Worm (Caenorhabditis elegans) whole organism, L1 larva: ENCODE results near the gene M199.8.

Source experiments
- C34B4.2 ChIP-seq: sonication (generic microtip); optimal IDR thresholded peaks from 2 replicates; lab custom pipeline; 2017; ENCODE audit warnings: mild to moderate bottlenecking, missing genetic modification characterization, missing compliant biosample characterization
- F16B12.6 ChIP-seq: fragments of 150-350 bp; optimal IDR thresholded peaks from 2 replicates; lab custom pipeline; 2014; ENCODE audit warnings: missing biosample characterization, missing genetic modification characterization
- aha-1 ChIP-seq: fragments of 150-350 bp; optimal IDR thresholded peaks from 2 replicates; lab custom pipeline; 2014; ENCODE audit warnings: missing biosample characterization, missing genetic modification characterization
- alr-1 ChIP-seq: fragments of 200-800 bp; sonication (Bioruptor generic); optimal IDR thresholded peaks from 2 replicates; lab custom pipeline; 2018; ENCODE audit warnings: borderline replicate concordance, mild to moderate bottlenecking, missing genetic modification characterization, missing compliant biosample characterization
- ama-1 ChIP-seq: fragments of 150-350 bp; optimal IDR thresholded peaks from 2 replicates; lab custom pipeline; 2014
- ceh-63 ChIP-seq: fragments of 200-800 bp; sonication (Bioruptor generic); optimal IDR thresholded peaks from 2 replicates; lab custom pipeline; 2018; ENCODE audit warnings: mild to moderate bottlenecking, missing genetic modification characterization, missing compliant biosample characterization
- ceh-8 ChIP-seq: fragments of 200-800 bp; sonication (Bioruptor generic); optimal IDR thresholded peaks from 2 replicates; lab custom pipeline; 2018; ENCODE audit warnings: mild to moderate bottlenecking, missing genetic modification characterization, moderate library complexity, missing compliant biosample characterization
- ceh-82 ChIP-seq, 3 experiments: fragments of 150-350 bp in 1 of 3; sonication (generic microtip) in 2 of 3; optimal IDR thresholded peaks; 2 replicates each; lab custom pipeline; 2014 to 2017; ENCODE audit warnings: missing biosample characterization in 3 of 3, missing genetic modification characterization in 3 of 3
- ces-1 ChIP-seq: fragments of 150-350 bp; optimal IDR thresholded peaks from 2 replicates; lab custom pipeline; 2014; ENCODE audit warnings: missing biosample characterization, missing genetic modification reagents, missing genetic modification characterization
- efl-1 ChIP-seq, 4 experiments: fragments of 150-350 bp; optimal IDR thresholded peaks in 3 of 4; peaks in 1 of 4; 1 replicate in 1 of 4; 2 replicates in 3 of 4; lab custom pipeline; 2014; ENCODE audit warnings: missing biosample characterization in 2 of 4, missing genetic modification characterization in 2 of 4, missing genetic modification reagents in 2 of 4
- efl-3 ChIP-seq: fragments of 200-800 bp; sonication (Bioruptor generic); optimal IDR thresholded peaks from 2 replicates; lab custom pipeline; 2018; ENCODE audit warnings: mild to moderate bottlenecking, missing genetic modification characterization, missing compliant biosample characterization
- egl-27 ChIP-seq, 2 experiments: fragments of 150-350 bp in 1 of 2; sonication (generic microtip); optimal IDR thresholded peaks; 3 replicates each; lab custom pipeline; 2017 to 2018; ENCODE audit warnings: missing biosample characterization in 2 of 2, missing genetic modification characterization in 2 of 2, missing genetic modification reagents in 2 of 2
- ets-5 ChIP-seq: fragments of 200-800 bp; sonication (Bioruptor generic); IDR thresholded peaks from 2 replicates; pipeline ENCODE4 v1.3.6; 2022; ENCODE audit warnings: missing genetic modification characterization, missing compliant biosample characterization
- fkh-4 ChIP-seq: sonication (generic microtip); optimal IDR thresholded peaks from 2 replicates; lab custom pipeline; 2016; ENCODE audit warnings: missing compliant biosample characterization, missing genetic modification characterization, borderline replicate concordance
- fos-1 ChIP-seq: fragments of 150-350 bp; optimal IDR thresholded peaks from 2 replicates; lab custom pipeline; 2014; ENCODE audit warnings: missing biosample characterization, missing genetic modification characterization
- grh-1 ChIP-seq: fragments of 200-800 bp; sonication (Bioruptor generic); IDR thresholded peaks from 2 replicates; pipeline ENCODE4 v1.3.6; 2022; ENCODE audit warnings: missing genetic modification reagents, missing genetic modification characterization, missing compliant biosample characterization
- hlh-17 ChIP-seq: fragments of 200-800 bp; sonication (Bioruptor generic); optimal IDR thresholded peaks from 2 replicates; lab custom pipeline; 2018; ENCODE audit warnings: missing genetic modification characterization, mild to moderate bottlenecking, missing compliant biosample characterization, moderate library complexity, borderline replicate concordance
- isw-1 ChIP-seq: fragments of 200-800 bp; sonication (Bioruptor generic); IDR thresholded peaks from 2 replicates; pipeline ENCODE4 v1.3.6; 2022; ENCODE audit warnings: missing genetic modification characterization, missing compliant biosample characterization
- lin-14 ChIP-seq: fragments of 200-800 bp; sonication (Bioruptor generic); optimal IDR thresholded peaks from 2 replicates; lab custom pipeline; 2018; ENCODE audit warnings: mild to moderate bottlenecking, missing genetic modification characterization, moderate library complexity, missing compliant biosample characterization
- lin-35 ChIP-seq, 2 experiments: fragments of 150-350 bp; optimal IDR thresholded peaks; 2 replicates each; lab custom pipeline; 2014; ENCODE audit warnings: missing biosample characterization in 2 of 2, missing genetic modification characterization in 2 of 2, missing genetic modification reagents in 2 of 2
- mdl-1 ChIP-seq, 2 experiments: fragments of 150-350 bp; optimal IDR thresholded peaks; 2 replicates each; lab custom pipeline; 2014 to 2017; ENCODE audit warnings: missing biosample characterization in 2 of 2, missing genetic modification characterization in 2 of 2, inconsistent platforms in 1 of 2
- nhr-20 ChIP-seq: sonication (generic microtip); optimal IDR thresholded peaks from 2 replicates; lab custom pipeline; 2016; ENCODE audit warnings: mild to moderate bottlenecking, missing genetic modification characterization, missing compliant biosample characterization
- nhr-28 ChIP-seq: fragments of 150-350 bp; optimal IDR thresholded peaks from 2 replicates; lab custom pipeline; 2014; ENCODE audit warnings: missing biosample characterization, missing genetic modification characterization
- nhr-47 ChIP-seq: sonication (generic microtip); optimal IDR thresholded peaks from 2 replicates; lab custom pipeline; 2016; ENCODE audit warnings: mild to moderate bottlenecking, missing genetic modification characterization, moderate library complexity, missing compliant biosample characterization
- nhr-71 ChIP-seq: sonication (generic microtip); optimal IDR thresholded peaks from 2 replicates; lab custom pipeline; 2016; ENCODE audit warnings: mild to moderate bottlenecking, missing genetic modification characterization, moderate library complexity, missing compliant biosample characterization
- nhr-76 ChIP-seq: sonication (generic microtip); optimal IDR thresholded peaks from 2 replicates; lab custom pipeline; 2017; ENCODE audit warnings: missing biosample characterization, missing genetic modification characterization
- nhr-77 ChIP-seq: fragments of 150-350 bp; optimal IDR thresholded peaks from 2 replicates; lab custom pipeline; 2014; ENCODE audit warnings: missing biosample characterization, missing genetic modification characterization
- nhr-84 ChIP-seq: sonication (generic microtip); optimal IDR thresholded peaks from 2 replicates; lab custom pipeline; 2017; ENCODE audit warnings: missing biosample characterization, missing genetic modification characterization
- nhr-90 ChIP-seq: sonication (generic microtip); optimal IDR thresholded peaks from 2 replicates; lab custom pipeline; 2016; ENCODE audit warnings: mild to moderate bottlenecking, missing genetic modification characterization, missing compliant biosample characterization; ENCODE audit not compliant: poor library complexity
- pag-3 ChIP-seq: sonication (generic microtip); optimal IDR thresholded peaks from 2 replicates; lab custom pipeline; 2017; ENCODE audit warnings: missing genetic modification characterization, mild to moderate bottlenecking, missing compliant biosample characterization, antibody characterized with exemption, borderline replicate concordance; ENCODE audit not compliant: insufficient read depth
- rnt-1 ChIP-seq: sonication (generic microtip); optimal IDR thresholded peaks from 2 replicates; lab custom pipeline; 2016; ENCODE audit warnings: mild to moderate bottlenecking, missing genetic modification characterization, moderate library complexity, missing compliant biosample characterization
- sptf-1 ChIP-seq: fragments of 150-350 bp; optimal IDR thresholded peaks from 2 replicates; lab custom pipeline; 2014; ENCODE audit warnings: missing biosample characterization, missing genetic modification characterization
- swsn-7 ChIP-seq: sonication (generic microtip); optimal IDR thresholded peaks from 2 replicates; lab custom pipeline; 2016; ENCODE audit warnings: missing genetic modification characterization, missing compliant biosample characterization
- tlp-1 ChIP-seq: fragments of 150-350 bp; optimal IDR thresholded peaks from 2 replicates; lab custom pipeline; 2014; ENCODE audit warnings: missing biosample characterization, missing genetic modification characterization
- unc-30 ChIP-seq: sonication (generic microtip); optimal IDR thresholded peaks from 2 replicates; lab custom pipeline; 2017; ENCODE audit warnings: missing biosample characterization, missing genetic modification characterization
- unc-62 ChIP-seq: fragments of 150-350 bp; optimal IDR thresholded peaks from 2 replicates; lab custom pipeline; 2014; ENCODE audit warnings: missing biosample characterization, missing genetic modification reagents, missing genetic modification characterization
- unc-86 ChIP-seq: sonication (generic microtip); optimal IDR thresholded peaks from 2 replicates; lab custom pipeline; 2016; ENCODE audit warnings: missing genetic modification characterization, missing compliant biosample characterization
- unc-98 ChIP-seq: fragments of 200-800 bp; sonication (Bioruptor generic); IDR thresholded peaks from 2 replicates; pipeline ENCODE4 v1.3.6; 2022; ENCODE audit warnings: missing genetic modification characterization, missing compliant biosample characterization
- xbp-1 ChIP-seq: sonication (generic microtip); optimal IDR thresholded peaks from 2 replicates; lab custom pipeline; 2016; ENCODE audit warnings: missing genetic modification characterization, missing compliant biosample characterization
- zag-1 ChIP-seq: fragments of 150-350 bp; optimal IDR thresholded peaks from 2 replicates; lab custom pipeline; 2014; ENCODE audit warnings: missing biosample characterization, missing genetic modification characterization
- zip-4 ChIP-seq: fragments of 200-800 bp; sonication (Bioruptor generic); optimal IDR thresholded peaks from 2 replicates; lab custom pipeline; 2018; ENCODE audit warnings: mild to moderate bottlenecking, missing genetic modification characterization, moderate library complexity, missing compliant biosample characterization
- ztf-11 ChIP-seq, 2 experiments: sonication (generic microtip); optimal IDR thresholded peaks; 2 replicates each; lab custom pipeline; 2016 to 2017; ENCODE audit warnings: missing genetic modification characterization in 2 of 2, missing biosample characterization in 1 of 2, missing compliant biosample characterization in 1 of 2
- ztf-4 ChIP-seq: fragments of 150-350 bp; optimal IDR thresholded peaks from 2 replicates; lab custom pipeline; 2014; ENCODE audit warnings: missing biosample characterization, missing genetic modification characterization

M199.8 gene

ce11 chrIV:15122882-15123281 is 10.9 kb downstream of the M199.8 start, which contains the start of gene M199.7:
M199.7 (plus strand) TSS chrIV:15123182.
- TF ChIP-seq grh-1 (GFP tag; lab: Robert Waterston, UW) (no peak), nhr-84 (no peak), egl-27 (tag; optimal IDR thresholded peaks at IDR 0.05; lab: Kevin White, UChicago) (no peak), ama-1 (lab: Kevin White, UChicago) (no peak), tlp-1 (tag; lab: Kevin White, UChicago) (no peak), efl-3 (GFP tag; lab: Kevin White, UChicago) (no peak), mdl-1 (tag; optimal IDR thresholded peaks at IDR 0.05; lab: Kevin White, UChicago) (no peak), pag-3 (tag; lab: Kevin White, UChicago) (no peak), aha-1 (tag; lab: Kevin White, UChicago) (no peak), ces-1 (GFP tag; lab: Kevin White, UChicago) (no peak), isw-1 (GFP tag; lab: Robert Waterston, UW) (no peak), nhr-76 (no peak), ztf-4 (no peak), ztf-11 (tag; optimal IDR thresholded peaks at IDR 0.05; lab: Kevin White, UChicago) (no peak), xbp-1 (tag; lab: Kevin White, UChicago) (no peak), unc-86 (tag; lab: Kevin White, UChicago) (no peak), nhr-77 (tag; lab: Kevin White, UChicago) (no peak)

ce11 chrIV:15120746-15121145 is 13.1 kb downstream of the M199.8 start, which contains the start of gene clec-189:
clec-189 (plus strand) TSS chrIV:15120837.
- TF ChIP-seq swsn-7 (tag; lab: Kevin White, UChicago), result no peak
- no peak for TF ChIP-seq fkh-4
- no peak for TF ChIP-seq nhr-20
- TF ChIP-seq nhr-28, result no peak
- no peak for TF ChIP-seq unc-98 (GFP tag; lab: Robert Waterston, UW)
- TF ChIP-seq unc-30 (tag; lab: Kevin White, UChicago), result no peak
- TF ChIP-seq lin-35 (GFP tag; optimal IDR thresholded peaks at IDR 0.05; lab: Kevin White, UChicago), result no peak
- no peak for TF ChIP-seq zag-1 (tag; lab: Kevin White, UChicago)
- TF ChIP-seq ces-1 (GFP tag; lab: Kevin White, UChicago), result no peak
- no peak for TF ChIP-seq ceh-82 (tag; optimal IDR thresholded peaks at IDR 0.05; lab: Kevin White, UChicago)
- TF ChIP-seq ceh-8 (GFP tag; lab: Kevin White, UChicago), result no peak
- no peak for TF ChIP-seq ets-5 (GFP tag; lab: Robert Waterston, UW)
- no peak for TF ChIP-seq F16B12.6 (tag; lab: Kevin White, UChicago)
- TF ChIP-seq unc-86 (tag; lab: Kevin White, UChicago), result no peak
- TF ChIP-seq nhr-90 (tag; lab: Kevin White, UChicago), result no peak
- no peak for TF ChIP-seq alr-1 (tag; lab: Kevin White, UChicago)
- TF ChIP-seq fos-1, result no peak
- no peak for TF ChIP-seq rnt-1 (tag; lab: Kevin White, UChicago)

ce11 chrIV:15119268-15119667 is 14.5 kb downstream of the M199.8 start:
- TF ChIP-seq nhr-47 (tag; lab: Kevin White, UChicago) (no peak), zag-1 (tag; lab: Kevin White, UChicago) (no peak), ceh-63 (no peak), isw-1 (GFP tag; lab: Robert Waterston, UW) (no peak), zip-4 (GFP tag; lab: Kevin White, UChicago) (no peak), ztf-4 (no peak)

- TF ChIP-seq lin-14 (no peak), unc-62 (GFP tag; lab: Kevin White, UChicago) (no peak), tlp-1 (tag; lab: Kevin White, UChicago) (no peak), nhr-71 (tag; lab: Kevin White, UChicago) (no peak), F16B12.6 (tag; lab: Kevin White, UChicago) (no peak), hlh-17 (GFP tag; lab: Kevin White, UChicago) (no peak), C34B4.2 (tag; lab: Kevin White, UChicago) (no peak), efl-1 (optimal IDR thresholded peaks at IDR 0.05; lab: Kevin White, UChicago) (no peak), efl-1 (GFP tag; optimal IDR thresholded peaks at IDR 0.05 in 1 of 2; lab: Kevin White, UChicago) (no peak), nhr-76 (no peak), sptf-1 (tag; lab: Kevin White, UChicago) (no peak), ztf-4 (no peak)
- TF ChIP-seq, all 84 proteins: peak for 0
Measured at ce11 chrIV:15118390-15118789, 15.4 kb downstream of the M199.8 start, which contains the start of gene M199.136. M199.136 (plus strand) TSS chrIV:15118690.
